Worm (Caenorhabditis elegans): Measurements from ENCODE around the gene sir-2.2.

DNA sequence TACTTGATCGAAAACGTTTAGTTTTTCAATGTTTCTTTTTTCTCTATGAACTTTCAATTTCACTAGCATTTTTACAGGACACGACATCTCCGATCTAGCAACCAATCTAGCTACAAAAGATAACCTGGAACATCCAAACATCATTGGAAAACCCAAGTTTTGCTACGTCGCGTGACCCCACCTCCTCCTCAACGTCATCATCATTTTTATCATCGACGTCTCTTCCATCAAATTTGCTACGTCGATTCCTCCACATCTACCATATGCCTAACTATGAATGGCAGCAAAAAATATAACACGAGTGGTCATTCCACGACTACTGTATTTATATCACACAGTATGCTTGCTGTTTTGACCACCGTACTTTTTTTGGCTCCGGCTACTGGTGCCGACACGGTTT is 5.0 kb upstream of the sir-2.2 start, which contains the start of gene F46G10.2:
- TF ChIP-seq lin-15B (tag; optimal IDR thresholded peaks at IDR 0.05) (no peak), lsy-2 (tag; optimal IDR thresholded peaks at IDR 0.05) (no peak), fos-1 (tag; optimal IDR thresholded peaks at IDR 0.05) (no peak), skn-1 (tag; optimal IDR thresholded peaks at IDR 0.05) (no peak), nhr-11 (tag; optimal IDR thresholded peaks at IDR 0.05) (no peak), zag-1 (tag; optimal IDR thresholded peaks at IDR 0.05) (no peak), ama-1 (optimal IDR thresholded peaks at IDR 0.05) (no peak)
